Worm (Caenorhabditis elegans): ENCODE measurements around the gene mtss-1.

Gene mtss-1

DNA sequence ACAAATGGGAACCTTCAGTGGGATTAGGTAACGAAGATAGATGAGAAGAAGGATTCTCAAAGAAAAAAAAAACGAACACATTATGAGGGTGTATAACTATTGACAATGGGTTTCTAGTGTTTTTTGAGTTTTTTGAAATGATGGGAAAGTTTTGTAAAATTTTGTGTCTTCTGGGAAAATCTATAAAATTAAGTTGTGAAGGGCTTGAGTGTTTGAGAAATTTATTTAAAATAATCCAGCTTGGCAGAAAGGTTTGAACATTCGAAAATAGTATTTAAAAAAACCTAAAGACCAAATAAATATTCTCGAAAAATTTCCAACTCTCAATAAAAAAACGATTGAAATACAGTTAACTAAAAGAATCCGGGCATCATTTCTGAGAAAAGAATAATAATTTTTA, 22.9 kb upstream of the mtss-1 start:
- no peak for TF ChIP-seq med-1 (GFP tag; optimal IDR thresholded peaks at IDR 0.05; ENCODE audit: insufficient read depth)
- no peak for TF ChIP-seq cog-1 (tag; optimal IDR thresholded peaks at IDR 0.05)
- TF ChIP-seq tab-1 (GFP tag; IDR thresholded peaks at IDR 0.05) = no peak
- TF ChIP-seq ref-1 (GFP tag; conservative IDR thresholded peaks at IDR 0.05) = no peak
- no peak for TF ChIP-seq flt-1 (GFP tag; IDR thresholded peaks at IDR 0.05)
- no peak for TF ChIP-seq ztf-29 (GFP tag; IDR thresholded peaks at IDR 0.05)
- no peak for TF ChIP-seq ztf-23 (GFP tag; IDR thresholded peaks at IDR 0.05)
- no peak for TF ChIP-seq T22C8.4 (GFP tag; IDR thresholded peaks at IDR 0.05)
- no peak for TF ChIP-seq klf-2 (GFP tag; conservative IDR thresholded peaks at IDR 0.05)

ce11 chrIII:8748620-8749019, 19.5 kb upstream of the mtss-1 start:
- TF ChIP-seq flt-1 (GFP tag; IDR thresholded peaks at IDR 0.05) = no peak
- no peak for TF ChIP-seq klf-2 (GFP tag; conservative IDR thresholded peaks at IDR 0.05)
- no peak for TF ChIP-seq T22C8.4 (GFP tag; IDR thresholded peaks at IDR 0.05)
- no peak for TF ChIP-seq ztf-29 (GFP tag; IDR thresholded peaks at IDR 0.05)

- TF ChIP-seq ref-1 (GFP tag; conservative IDR thresholded peaks at IDR 0.05) (no peak), cog-1 (tag; optimal IDR thresholded peaks at IDR 0.05) (no peak), med-1 (GFP tag; optimal IDR thresholded peaks at IDR 0.05; ENCODE audit: insufficient read depth) (no peak), T22C8.4 (GFP tag; IDR thresholded peaks at IDR 0.05) (no peak), tab-1 (GFP tag; IDR thresholded peaks at IDR 0.05) (no peak), ztf-23 (GFP tag; IDR thresholded peaks at IDR 0.05) (no peak), flt-1 (GFP tag; IDR thresholded peaks at IDR 0.05) (no peak), klf-2 (GFP tag; conservative IDR thresholded peaks at IDR 0.05) (no peak), ztf-29 (GFP tag; IDR thresholded peaks at IDR 0.05) (no peak)
Measured at ce11 chrIII:8749487-8749886, 18.6 kb upstream of the mtss-1 start, which contains the start of gene sma-2. Gene sma-2 (plus strand): TSS chrIII:8749680.

DNA sequence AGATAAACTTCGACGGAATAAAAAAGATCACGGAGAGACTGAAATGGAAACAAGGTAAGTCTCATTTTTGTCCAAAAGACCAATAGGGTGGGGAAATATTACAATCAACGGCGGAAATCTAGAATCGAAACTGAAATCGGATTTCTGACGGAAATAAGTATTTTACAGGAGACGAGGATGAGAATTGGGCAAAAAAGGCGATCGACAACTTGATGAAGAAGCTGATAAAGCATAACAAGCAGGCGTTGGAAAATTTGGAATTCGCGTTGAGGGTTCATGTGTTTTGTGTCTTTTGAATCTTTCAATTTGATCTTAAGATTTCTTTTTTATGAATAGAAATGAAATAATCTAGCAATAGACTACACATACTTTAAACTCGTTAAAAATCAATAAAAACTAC, 17.5 kb upstream of the mtss-1 start, which contains the start of gene ugtp-1:
TSS of gene ugtp-1 (minus strand) at position 101 of the 400 bp plus-strand sequence.
- no peak for TF ChIP-seq T22C8.4 (GFP tag; IDR thresholded peaks at IDR 0.05)
- TF ChIP-seq flt-1 (GFP tag; IDR thresholded peaks at IDR 0.05) = no peak
- no peak for TF ChIP-seq klf-2 (GFP tag; conservative IDR thresholded peaks at IDR 0.05)
- TF ChIP-seq med-1 (GFP tag; optimal IDR thresholded peaks at IDR 0.05; ENCODE audit: insufficient read depth) = no peak
- no peak for TF ChIP-seq tab-1 (GFP tag; IDR thresholded peaks at IDR 0.05)
- TF ChIP-seq ref-1 (GFP tag; conservative IDR thresholded peaks at IDR 0.05) = no peak
- TF ChIP-seq cog-1 (tag; optimal IDR thresholded peaks at IDR 0.05) = no peak
- TF ChIP-seq ztf-29 (GFP tag; IDR thresholded peaks at IDR 0.05) = no peak
- TF ChIP-seq ztf-23 (GFP tag; IDR thresholded peaks at IDR 0.05) = no peak

DNA sequence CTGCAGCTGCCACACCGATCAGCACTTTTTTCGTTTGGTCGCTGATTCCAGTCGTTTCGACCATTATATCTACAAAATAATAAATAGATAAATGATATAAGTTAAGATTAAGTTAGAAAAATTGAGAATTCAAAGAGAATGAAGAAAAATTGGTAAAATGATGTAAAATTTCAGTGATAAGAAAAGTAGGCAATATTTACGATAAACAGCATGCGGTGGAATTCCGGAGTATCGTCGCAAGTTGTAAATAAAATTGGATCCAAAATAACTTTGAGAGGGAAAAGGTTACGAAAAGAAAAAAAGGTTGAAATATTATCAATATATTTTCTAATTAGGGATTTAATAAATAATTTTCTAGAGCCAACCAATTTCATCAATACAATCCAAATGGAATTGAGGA, 13.4 kb upstream of the mtss-1 start, which contains the start of gene tomm-70:
TSS of gene tomm-70 (minus strand) at position 69 of the 400 bp plus-strand sequence.
- TF ChIP-seq flt-1 (GFP tag; IDR thresholded peaks at IDR 0.05) (no peak), tab-1 (GFP tag; IDR thresholded peaks at IDR 0.05) (no peak), med-1 (GFP tag; optimal IDR thresholded peaks at IDR 0.05; ENCODE audit: insufficient read depth) (no peak), ref-1 (GFP tag; conservative IDR thresholded peaks at IDR 0.05) (no peak), klf-2 (GFP tag; conservative IDR thresholded peaks at IDR 0.05) (no peak), T22C8.4 (GFP tag; IDR thresholded peaks at IDR 0.05) (no peak), ztf-23 (GFP tag; IDR thresholded peaks at IDR 0.05) (no peak), cog-1 (tag; optimal IDR thresholded peaks at IDR 0.05) (no peak), ztf-29 (GFP tag; IDR thresholded peaks at IDR 0.05) (no peak)

DNA sequence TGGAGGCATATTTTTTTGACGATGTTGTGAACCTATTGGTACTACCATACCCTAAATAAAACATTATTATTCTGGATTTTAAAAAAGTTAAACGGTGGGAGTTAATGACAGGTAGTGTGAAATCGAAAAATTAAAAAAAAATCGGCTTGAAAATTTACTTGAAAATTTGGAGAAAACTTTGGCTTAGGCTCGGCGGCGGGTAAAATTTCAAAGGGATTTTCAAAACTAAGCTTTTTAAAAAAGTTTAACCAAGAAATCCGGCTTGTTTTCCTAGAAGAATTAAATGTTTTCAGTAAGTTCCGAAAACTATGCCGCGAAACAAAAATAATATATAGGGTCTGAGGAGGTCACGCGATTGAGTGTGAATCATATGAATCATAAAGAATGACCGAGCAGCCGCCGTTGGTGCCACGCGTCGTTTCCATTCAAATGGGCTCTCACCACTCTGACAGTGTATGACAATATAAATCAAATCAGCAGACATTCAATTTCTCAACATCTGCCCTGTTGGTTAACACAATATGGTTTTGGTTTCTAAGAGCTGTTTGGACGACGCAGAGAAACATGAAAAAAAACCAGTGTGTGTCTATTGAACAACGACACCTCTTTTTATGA, 7.0 kb upstream of the mtss-1 start, which contains the start of gene aak-1:
TSS of gene aak-1 (minus strand) at position 51 of the 615 bp plus-strand sequence.
- TF ChIP-seq med-1 (GFP tag; optimal IDR thresholded peaks at IDR 0.05; ENCODE audit: insufficient read depth) (no peak), ztf-23 (GFP tag; IDR thresholded peaks at IDR 0.05) (no peak), klf-2 (GFP tag; conservative IDR thresholded peaks at IDR 0.05) (no peak), flt-1 (GFP tag; IDR thresholded peaks at IDR 0.05) (no peak), cog-1 (tag; optimal IDR thresholded peaks at IDR 0.05) (no peak), T22C8.4 (GFP tag; IDR thresholded peaks at IDR 0.05) (no peak), ztf-29 (GFP tag; IDR thresholded peaks at IDR 0.05) (no peak), ref-1 (GFP tag; conservative IDR thresholded peaks at IDR 0.05) (no peak), tab-1 (GFP tag; IDR thresholded peaks at IDR 0.05) (no peak)

DNA sequence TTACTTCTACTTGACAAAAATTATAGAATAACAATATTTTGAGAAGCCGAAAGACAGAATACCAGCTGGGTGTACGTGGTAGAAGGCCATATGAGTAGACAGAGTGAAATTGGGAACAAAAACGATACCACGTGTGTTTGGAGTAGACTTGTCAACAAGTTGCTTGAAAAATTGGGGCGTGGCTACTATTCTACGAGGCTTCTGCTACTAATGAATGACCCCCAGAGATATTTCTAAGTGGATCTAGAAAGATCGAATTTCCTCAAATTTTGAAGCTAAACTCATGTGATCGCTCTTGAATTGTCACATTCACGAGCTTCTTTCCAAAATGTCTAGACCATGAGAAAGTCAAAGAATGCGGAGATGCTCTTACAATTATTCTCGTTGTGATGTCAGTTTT, 6.1 kb upstream of the mtss-1 start:
- TF ChIP-seq flt-1 (GFP tag; IDR thresholded peaks at IDR 0.05) (no peak), ztf-29 (GFP tag; IDR thresholded peaks at IDR 0.05) (no peak), klf-2 (GFP tag; conservative IDR thresholded peaks at IDR 0.05) (no peak), cog-1 (tag; optimal IDR thresholded peaks at IDR 0.05) (no peak), ztf-23 (GFP tag; IDR thresholded peaks at IDR 0.05) (no peak), tab-1 (GFP tag; IDR thresholded peaks at IDR 0.05) (no peak), med-1 (GFP tag; optimal IDR thresholded peaks at IDR 0.05; ENCODE audit: insufficient read depth) (no peak), ref-1 (GFP tag; conservative IDR thresholded peaks at IDR 0.05) (no peak)

DNA sequence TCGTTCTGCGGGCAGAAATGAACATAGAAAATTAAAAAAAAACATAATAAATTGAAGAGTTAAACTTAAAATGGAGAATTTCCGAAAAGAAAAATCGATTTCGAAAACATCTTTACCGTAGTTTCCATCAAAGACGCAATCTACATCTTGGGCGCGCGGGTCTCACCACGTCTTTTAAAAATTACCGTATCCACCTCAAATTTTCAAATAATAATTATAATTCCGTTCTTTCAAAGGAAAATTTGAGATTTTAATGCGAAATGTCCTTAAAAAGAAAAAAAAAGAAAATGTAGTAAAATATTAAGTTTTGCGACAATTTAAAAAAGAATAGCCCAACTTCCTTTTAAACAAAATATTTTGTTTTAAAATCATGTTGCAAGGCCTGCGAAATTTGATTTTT, 5.0 kb upstream of the mtss-1 start:
- TF ChIP-seq flt-1 (GFP tag; IDR thresholded peaks at IDR 0.05) (no peak), cog-1 (tag; optimal IDR thresholded peaks at IDR 0.05) (no peak), tab-1 (GFP tag; IDR thresholded peaks at IDR 0.05) (no peak), T22C8.4 (GFP tag; IDR thresholded peaks at IDR 0.05) (no peak), ztf-29 (GFP tag; IDR thresholded peaks at IDR 0.05) (no peak), med-1 (GFP tag; optimal IDR thresholded peaks at IDR 0.05; ENCODE audit: insufficient read depth) (no peak), ref-1 (GFP tag; conservative IDR thresholded peaks at IDR 0.05) (no peak)

- TF ChIP-seq ztf-29 (GFP tag; IDR thresholded peaks at IDR 0.05) = no peak
- TF ChIP-seq med-1 (GFP tag; optimal IDR thresholded peaks at IDR 0.05; ENCODE audit: insufficient read depth) = no peak
- TF ChIP-seq ztf-23 (GFP tag; IDR thresholded peaks at IDR 0.05) = no peak
- no peak for TF ChIP-seq tab-1 (GFP tag; IDR thresholded peaks at IDR 0.05)
- no peak for TF ChIP-seq cog-1 (tag; optimal IDR thresholded peaks at IDR 0.05)
- TF ChIP-seq flt-1 (GFP tag; IDR thresholded peaks at IDR 0.05) = no peak
Measured at ce11 chrIII:8765030-8765429, 3.1 kb upstream of the mtss-1 start.

DNA sequence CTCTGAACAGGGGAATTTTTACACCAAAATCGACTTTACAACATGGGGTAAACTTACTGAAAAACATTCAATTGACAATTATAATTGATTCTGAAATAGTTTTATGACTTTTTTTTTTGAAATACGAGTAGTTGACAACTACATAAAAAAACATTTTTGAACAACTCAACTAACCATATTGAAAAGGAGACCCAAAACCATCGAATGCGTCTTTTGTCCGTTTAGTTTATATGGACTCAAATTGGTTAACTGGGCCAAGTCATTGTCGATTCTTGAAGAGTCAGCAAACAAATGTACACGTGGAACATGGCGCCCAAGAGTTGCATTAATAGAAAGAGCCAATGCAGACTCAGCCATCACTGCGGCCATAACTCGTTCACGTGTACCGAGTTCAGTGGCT, 1.6 kb upstream of the mtss-1 start:
- TF ChIP-seq ref-1 (GFP tag; conservative IDR thresholded peaks at IDR 0.05) (no peak), flt-1 (GFP tag; IDR thresholded peaks at IDR 0.05) (no peak), klf-2 (GFP tag; conservative IDR thresholded peaks at IDR 0.05) (no peak), T22C8.4 (GFP tag; IDR thresholded peaks at IDR 0.05) (no peak), tab-1 (GFP tag; IDR thresholded peaks at IDR 0.05) (no peak), ztf-23 (GFP tag; IDR thresholded peaks at IDR 0.05) (no peak), med-1 (GFP tag; optimal IDR thresholded peaks at IDR 0.05; ENCODE audit: insufficient read depth) (no peak), cog-1 (tag; optimal IDR thresholded peaks at IDR 0.05) (no peak), ztf-29 (GFP tag; IDR thresholded peaks at IDR 0.05) (no peak)

Data from whole organism, midembryonic.